Fruit fly (Drosophila melanogaster) whole organism, wandering third instar larva: Measurements from ENCODE around the gene alpha-Spec.
A peak's percentile ranks its signal among the peaks of the same experiment; 100 is the strongest.

Experiments used
- Abd-B ChIP-seq: fragments of >200 bp; optimal IDR thresholded peaks from 2 replicates; lab custom pipeline; 2017; ENCODE audit warnings: missing biosample characterization, missing genetic modification characterization
- CG32264 ChIP-seq: fragments of 200-800 bp; sonication (Bioruptor generic); optimal IDR thresholded peaks from 2 replicates; lab custom pipeline; 2016; ENCODE audit warnings: missing biosample characterization, missing genetic modification characterization
- CG9705 ChIP-seq: fragments of 200-800 bp; sonication (Bioruptor generic); optimal IDR thresholded peaks from 2 replicates; lab custom pipeline; 2018; ENCODE audit warnings: missing biosample characterization, mild to moderate bottlenecking, missing genetic modification characterization
- CrebA ChIP-seq: fragments of 200-800 bp; sonication (Bioruptor generic); optimal IDR thresholded peaks from 2 replicates; lab custom pipeline; 2016; ENCODE audit warnings: missing biosample characterization, mild to moderate bottlenecking, missing genetic modification characterization, borderline replicate concordance
- Dfd ChIP-seq: fragments of >200 bp; optimal IDR thresholded peaks from 2 replicates; lab custom pipeline; 2017; ENCODE audit warnings: missing biosample characterization, missing genetic modification characterization
- Dif ChIP-seq: fragments of 200-275, 200-300 bp; sonication (Bioruptor generic); optimal IDR thresholded peaks from 2 replicates; lab custom pipeline; 2018; ENCODE audit warnings: missing biosample characterization, missing genetic modification characterization; ENCODE audit not compliant: partially characterized antibody
- GATAd ChIP-seq: sonication (Bioruptor generic); optimal IDR thresholded peaks from 2 replicates; lab custom pipeline; 2016; ENCODE audit warnings: missing biosample characterization, missing genetic modification characterization
- HLH106 ChIP-seq: fragments of 200-800 bp; optimal IDR thresholded peaks from 3 replicates; lab custom pipeline; 2019; ENCODE audit warnings: missing biosample characterization, mild to moderate bottlenecking, missing genetic modification characterization, moderate library complexity
- Hnf4 ChIP-seq: fragments of 200-800 bp; sonication (Bioruptor generic); optimal IDR thresholded peaks from 2 replicates; lab custom pipeline; 2016; ENCODE audit warnings: missing biosample characterization, mild to moderate bottlenecking, missing genetic modification characterization
- Hr78 ChIP-seq: fragments of >200 bp; optimal IDR thresholded peaks from 2 replicates; lab custom pipeline; 2017; ENCODE audit warnings: missing biosample characterization, missing genetic modification characterization
- Hr83 ChIP-seq: fragments of 200-300 bp; sonication (Bioruptor generic); optimal IDR thresholded peaks from 2 replicates; lab custom pipeline; 2016; ENCODE audit warnings: missing biosample characterization, mild to moderate bottlenecking, missing genetic modification characterization, moderate library complexity; ENCODE audit not compliant: poor library complexity, severe bottlenecking
- Jra ChIP-seq: sonication (Bioruptor generic); optimal IDR thresholded peaks from 2 replicates; lab custom pipeline; 2016; ENCODE audit warnings: missing biosample characterization, missing genetic modification characterization
- Mio ChIP-seq: sonication (Bioruptor generic); optimal IDR thresholded peaks from 2 replicates; lab custom pipeline; 2016; ENCODE audit warnings: missing biosample characterization, missing genetic modification characterization
- Myc ChIP-seq: fragments of >200 bp; optimal IDR thresholded peaks from 2 replicates; lab custom pipeline; 2017
- N ChIP-seq: fragments of >200 bp; optimal IDR thresholded peaks from 2 replicates; lab custom pipeline; 2018; ENCODE audit warnings: missing biosample characterization, missing external identifiers, missing genetic modification characterization
- OdsH ChIP-seq: fragments of 200-800 bp; sonication (Bioruptor generic); optimal IDR thresholded peaks from 2 replicates; lab custom pipeline; 2016; ENCODE audit warnings: missing biosample characterization, mild to moderate bottlenecking, missing genetic modification characterization
- Rel ChIP-seq, 2 experiments: fragments of 200-800 bp; sonication (Bioruptor generic) in 1 of 2; optimal IDR thresholded peaks; 2 replicates in 1 of 2; 3 replicates in 1 of 2; lab custom pipeline; 2016 to 2019; ENCODE audit warnings: mild to moderate bottlenecking in 2 of 2, missing biosample characterization in 2 of 2, missing genetic modification characterization in 2 of 2, moderate library complexity in 1 of 2
- Sp1 ChIP-seq: fragments of 200-800 bp; sonication (Bioruptor generic); optimal IDR thresholded peaks from 3 replicates; lab custom pipeline; 2019; ENCODE audit warnings: missing biosample characterization, mild to moderate bottlenecking, missing genetic modification characterization, moderate library complexity
- Vsx2 ChIP-seq: fragments of 200-300, 225-300 bp; sonication (Bioruptor generic); optimal IDR thresholded peaks from 2 replicates; lab custom pipeline; 2018; ENCODE audit warnings: missing biosample characterization, missing genetic modification characterization; ENCODE audit not compliant: partially characterized antibody
- br ChIP-seq: fragments of 200-800 bp; sonication (Bioruptor generic); optimal IDR thresholded peaks from 2 replicates; lab custom pipeline; 2016; ENCODE audit warnings: missing biosample characterization, missing genetic modification characterization
- brk ChIP-seq: fragments of 200-800 bp; sonication (Bioruptor generic); optimal IDR thresholded peaks from 2 replicates; lab custom pipeline; 2016; ENCODE audit warnings: missing biosample characterization, mild to moderate bottlenecking, missing genetic modification characterization
- dl ChIP-seq, 2 experiments: fragments of 175-275, 200-275 bp in 1 of 2; fragments of 200-275 bp in 1 of 2; sonication (Bioruptor generic); optimal IDR thresholded peaks; lab custom pipeline; 2018; ENCODE audit warnings: mild to moderate bottlenecking in 2 of 2, missing biosample characterization in 2 of 2, missing genetic modification characterization in 2 of 2, moderate library complexity in 2 of 2; ENCODE audit not compliant: partially characterized antibody in 2 of 2, insufficient read depth in 1 of 2
- dmrt93B ChIP-seq: fragments of 200-800 bp; sonication (Bioruptor generic); optimal IDR thresholded peaks from 2 replicates; lab custom pipeline; 2018; ENCODE audit warnings: missing biosample characterization, mild to moderate bottlenecking, missing genetic modification characterization
- dsf ChIP-seq: sonication (Bioruptor generic); optimal IDR thresholded peaks from 2 replicates; lab custom pipeline; 2016; ENCODE audit warnings: missing biosample characterization, missing genetic modification characterization, borderline replicate concordance
- ey ChIP-seq: fragments of 200-800 bp; sonication (Bioruptor generic); optimal IDR thresholded peaks from 2 replicates; lab custom pipeline; 2016; ENCODE audit warnings: missing biosample characterization, missing genetic modification characterization
- foxo ChIP-seq, 2 experiments: fragments of 200-800 bp; sonication (Bioruptor generic); optimal IDR thresholded peaks; 2 replicates in 1 of 2; 3 replicates in 1 of 2; lab custom pipeline; 2016 to 2017; ENCODE audit warnings: missing biosample characterization in 2 of 2, missing genetic modification characterization in 2 of 2
- fru ChIP-seq: fragments of 200-800 bp; sonication (Bioruptor generic); optimal IDR thresholded peaks from 3 replicates; lab custom pipeline; 2016; ENCODE audit warnings: missing biosample characterization, mild to moderate bottlenecking, missing genetic modification characterization
- h ChIP-seq: fragments of 200-800 bp; sonication (Bioruptor generic); optimal IDR thresholded peaks from 3 replicates; lab custom pipeline; 2016; ENCODE audit warnings: missing biosample characterization, mild to moderate bottlenecking, missing genetic modification characterization
- jim ChIP-seq: fragments of 175-275, 200-325 bp; sonication (Bioruptor generic); optimal IDR thresholded peaks from 2 replicates; lab custom pipeline; 2016; ENCODE audit warnings: missing biosample characterization, mild to moderate bottlenecking, missing genetic modification characterization
- lola ChIP-seq: fragments of >200 bp; optimal IDR thresholded peaks from 2 replicates; lab custom pipeline; 2017; ENCODE audit warnings: missing biosample characterization, missing genetic modification characterization
- pan ChIP-seq: fragments of >200 bp; optimal IDR thresholded peaks from 2 replicates; lab custom pipeline; 2017
- psq ChIP-seq: fragments of 200-800 bp; sonication (Bioruptor generic); optimal IDR thresholded peaks from 3 replicates; lab custom pipeline; 2017; ENCODE audit warnings: missing biosample characterization, mild to moderate bottlenecking, missing genetic modification characterization, moderate library complexity
- rgr ChIP-seq: fragments of 200-800 bp; sonication (Bioruptor generic); optimal IDR thresholded peaks from 3 replicates; lab custom pipeline; 2016; ENCODE audit warnings: missing biosample characterization, mild to moderate bottlenecking, missing genetic modification characterization
- sage ChIP-seq: fragments of 200-800 bp; sonication (Bioruptor generic); optimal IDR thresholded peaks from 2 replicates; lab custom pipeline; 2016; ENCODE audit warnings: missing biosample characterization, mild to moderate bottlenecking, missing genetic modification characterization
- sv ChIP-seq: fragments of 200-800 bp; sonication (Bioruptor generic); optimal IDR thresholded peaks from 3 replicates; lab custom pipeline; 2016; ENCODE audit warnings: missing biosample characterization, missing genetic modification characterization
- tai ChIP-seq: sonication (Bioruptor generic); optimal IDR thresholded peaks from 2 replicates; lab custom pipeline; 2016; ENCODE audit warnings: missing biosample characterization, missing genetic modification characterization
- usp ChIP-seq: fragments of >200 bp; optimal IDR thresholded peaks from 2 replicates; lab custom pipeline; 2017; ENCODE audit warnings: missing biosample characterization, missing genetic modification characterization
- woc ChIP-seq: sonication (Bioruptor generic); optimal IDR thresholded peaks from 2 replicates; lab custom pipeline; 2016; ENCODE audit warnings: missing biosample characterization, mild to moderate bottlenecking, missing genetic modification characterization

The alpha-Spec gene

DNA sequence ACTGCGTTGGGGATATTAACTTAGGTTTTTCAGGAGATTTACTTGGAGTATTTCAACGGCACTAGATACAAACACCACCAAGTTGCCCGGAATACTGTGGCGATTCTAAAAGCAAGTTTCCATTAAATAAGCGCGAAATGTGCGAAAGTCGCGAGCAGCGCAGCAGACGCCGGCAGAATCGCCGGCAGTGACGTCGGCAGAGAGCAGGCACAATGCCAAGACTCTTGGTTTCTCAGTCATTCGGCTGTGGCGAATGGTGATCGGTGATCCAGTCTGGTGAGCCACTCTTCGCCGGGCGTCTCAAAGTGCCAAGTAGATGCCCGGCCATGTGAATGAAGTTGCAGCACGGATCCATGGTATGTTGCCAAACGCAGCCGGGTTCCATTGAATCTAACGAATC lies 39.9 kb upstream of the alpha-Spec start, which contains the start of gene Cpr62Bb:
Cpr62Bb (minus strand) TSS at position 101 of the 400 bp plus-strand sequence.
- TF ChIP-seq sv (GFP tag; lab: Kevin White, UChicago), result no peak

DNA sequence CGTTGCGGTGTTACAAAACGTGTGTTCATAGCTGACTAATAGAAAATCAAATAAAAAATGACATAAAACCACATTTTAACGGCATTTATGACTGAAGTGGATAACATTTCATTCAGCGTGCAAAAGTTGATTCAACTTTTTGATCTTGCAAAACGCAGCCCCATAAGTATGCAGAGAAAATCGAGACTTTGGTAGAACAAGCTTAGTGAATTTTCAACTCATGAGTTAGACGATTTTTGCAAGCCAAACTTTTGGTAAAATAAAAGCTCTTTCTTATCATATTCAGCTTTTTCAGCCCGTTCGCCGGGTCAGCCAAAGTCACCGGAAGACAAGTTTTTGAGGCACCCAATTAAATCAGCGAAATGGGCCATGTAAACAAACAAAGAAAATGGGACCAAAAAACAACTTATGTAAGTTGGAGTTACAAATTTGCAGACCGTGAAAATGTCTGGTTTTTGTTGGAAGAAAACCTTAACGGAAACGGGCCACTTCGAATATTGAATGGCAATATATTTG lies 36.7 kb upstream of the alpha-Spec start, which contains the start of gene Cpr62Ba:
Cpr62Ba (minus strand) TSS at position 31 of the 516 bp plus-strand sequence.
- TF ChIP-seq Dif (GFP tag; lab: Kevin White, UChicago) (no peak), Jra (no peak), Myc (lab: Kevin White, UChicago) (peak; percentile 63), Mio (GFP tag; lab: Kevin White, UChicago) (no peak), usp (GFP tag; lab: Kevin White, UChicago) (no peak)
- TF ChIP-seq, all 38 proteins: peak for 1

- no peak for TF ChIP-seq jim (GFP tag; lab: Kevin White, UChicago)
- no peak for TF ChIP-seq Hr83 (GFP tag; lab: Kevin White, UChicago)
- TF ChIP-seq Mio (GFP tag; lab: Kevin White, UChicago), result no peak
- TF ChIP-seq Dif (GFP tag; lab: Kevin White, UChicago), result no peak
- no peak for TF ChIP-seq Vsx2 (GFP tag; lab: Kevin White, UChicago)
- no peak for TF ChIP-seq dsf (GFP tag; lab: Kevin White, UChicago)
- TF ChIP-seq woc (GFP tag; lab: Kevin White, UChicago), result peak; percentile 23
- TF ChIP-seq h (GFP tag; lab: Kevin White, UChicago), result peak; percentile 59
- TF ChIP-seq pan (lab: Kevin White, UChicago), result no peak
- TF ChIP-seq lola, result no peak
- TF ChIP-seq Dfd (GFP tag; lab: Kevin White, UChicago), result no peak
- TF ChIP-seq Myc (lab: Kevin White, UChicago), result no peak
- TF ChIP-seq Abd-B (GFP tag; lab: Kevin White, UChicago), result no peak
- TF ChIP-seq Rel (GFP tag; optimal IDR thresholded peaks at IDR 0.05; lab: Kevin White, UChicago), result no peak
- TF ChIP-seq Rel (tag; optimal IDR thresholded peaks at IDR 0.05; lab: Kevin White, UChicago), result no peak
- TF ChIP-seq usp (GFP tag; lab: Kevin White, UChicago), result no peak
- TF ChIP-seq HLH106 (tag; lab: Kevin White, UChicago), result peak; percentile 62
- peak; percentile 55 for TF ChIP-seq ey (GFP tag; lab: Kevin White, UChicago)
- no peak for TF ChIP-seq CG9705 (GFP tag; lab: Kevin White, UChicago)
- TF ChIP-seq Hnf4 (GFP tag; lab: Kevin White, UChicago), result peak; percentile 40
- no peak for TF ChIP-seq sv (GFP tag; lab: Kevin White, UChicago)
- TF ChIP-seq psq (GFP tag; lab: Kevin White, UChicago), result no peak
- no peak for TF ChIP-seq Hr78 (GFP tag; lab: Kevin White, UChicago)
- no peak for TF ChIP-seq CG32264 (GFP tag; lab: Kevin White, UChicago)
- no peak for TF ChIP-seq GATAd (GFP tag; lab: Kevin White, UChicago)
- no peak for TF ChIP-seq CrebA
- no peak for TF ChIP-seq tai (GFP tag; lab: Kevin White, UChicago)
- TF ChIP-seq foxo (GFP tag; optimal IDR thresholded peaks at IDR 0.05; lab: Kevin White, UChicago), result peak in 1 of 2 experiments; percentile 69
- TF ChIP-seq rgr (GFP tag; lab: Kevin White, UChicago), result peak; percentile 53
- peak; percentile 69 for TF ChIP-seq fru
- no peak for TF ChIP-seq sage
- TF ChIP-seq OdsH (GFP tag; lab: Kevin White, UChicago), result peak; percentile 57
- no peak for TF ChIP-seq brk
- no peak for TF ChIP-seq N (GFP tag; lab: Kevin White, UChicago)
- peak; percentile 51 for TF ChIP-seq Sp1 (GFP tag; lab: Kevin White, UChicago)
- peak; percentile 41 for TF ChIP-seq br (GFP tag; lab: Kevin White, UChicago)
- TF ChIP-seq dmrt93B, result no peak
- TF ChIP-seq dl (GFP tag; optimal IDR thresholded peaks at IDR 0.05; lab: Kevin White, UChicago; ENCODE audit: insufficient read depth in 1 of 2, partially characterized antibody in 2 of 2), result no peak
- TF ChIP-seq Jra, result no peak
- TF ChIP-seq, all 38 proteins: peak for 11
Observed at dm6 chr3L:1829539-1829938, 34.4 kb upstream of the alpha-Spec start.
